Worm (Caenorhabditis elegans): ENCODE results near the gene lmd-5.

DNA sequence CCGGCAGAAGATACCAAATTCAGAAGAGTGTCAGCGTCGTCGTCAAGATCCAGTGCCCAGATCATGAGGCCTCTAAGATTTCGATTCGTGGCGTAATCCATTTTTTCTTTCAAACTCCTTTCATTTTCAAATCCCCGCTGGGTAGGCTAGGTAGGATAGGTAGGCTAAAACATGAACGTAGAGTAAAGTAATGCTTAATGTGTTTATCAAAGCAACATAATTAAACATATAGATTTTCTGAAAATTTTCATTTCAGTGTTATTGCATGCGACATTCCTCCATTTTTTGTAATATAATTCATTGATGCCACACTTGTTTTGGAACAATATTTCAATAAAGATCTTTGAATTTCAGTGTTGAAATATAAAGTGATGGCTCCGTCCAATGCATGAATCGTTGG, 6.0 kb downstream of the lmd-5 start, which contains the start of gene T01C4.8:
- TF ChIP-seq pag-3 (tag; optimal IDR thresholded peaks at IDR 0.05; ENCODE audit: borderline replicate concordance) (no peak), ama-1 (optimal IDR thresholded peaks at IDR 0.05) (no peak), dve-1 (tag; optimal IDR thresholded peaks at IDR 0.05) (no peak), ttx-3 (tag; optimal IDR thresholded peaks at IDR 0.05) (no peak), zip-5 (tag; optimal IDR thresholded peaks at IDR 0.05) (no peak), tbx-2 (tag; optimal IDR thresholded peaks at IDR 0.05) (no peak), unc-42 (tag; optimal IDR thresholded peaks at IDR 0.05) (no peak)
